Fruit fly (Drosophila melanogaster): Measurements from ENCODE around the gene CG31213.
A peak's percentile ranks its signal among the peaks of the same experiment; 100 is the strongest.

The CG31213 gene

DNA sequence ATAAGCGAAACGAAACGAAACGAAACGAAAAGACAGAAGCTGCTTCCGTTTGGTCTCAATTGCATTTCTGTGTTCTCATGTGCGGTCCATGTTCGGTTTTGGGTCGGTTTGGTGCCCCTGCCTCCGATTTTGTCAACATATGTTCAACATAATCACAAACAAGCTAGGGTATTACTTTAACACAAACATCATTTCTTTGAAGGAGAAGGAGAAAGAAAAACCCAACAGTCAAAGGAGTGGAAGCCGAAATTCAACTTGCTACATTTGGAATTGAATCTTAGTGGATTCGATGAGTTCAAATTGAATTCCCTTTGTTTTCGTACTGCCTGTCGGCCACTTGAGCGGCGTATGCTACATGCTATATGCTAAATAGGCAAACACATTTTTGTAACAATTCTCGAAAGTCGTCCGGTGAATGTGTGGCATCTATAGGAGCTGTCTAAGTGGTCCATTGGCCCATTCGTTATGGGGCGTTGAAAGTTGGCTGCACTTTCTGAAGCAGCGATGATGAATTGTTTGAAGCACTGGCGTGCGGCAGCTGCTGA is 24.9 kb downstream of the CG31213 start:
- TF ChIP-seq tai (GFP tag; optimal IDR thresholded peaks at IDR 0.05) (no peak), lola (GFP tag; optimal IDR thresholded peaks at IDR 0.05) (no peak), dmrt93B (GFP tag; optimal IDR thresholded peaks at IDR 0.05) (no peak), rgr (GFP tag; optimal IDR thresholded peaks at IDR 0.05) (no peak), Myc (optimal IDR thresholded peaks at IDR 0.05) (no peak), foxo (GFP tag; optimal IDR thresholded peaks at IDR 0.05) (no peak), CG9705 (GFP tag; optimal IDR thresholded peaks at IDR 0.05) (no peak)

DNA sequence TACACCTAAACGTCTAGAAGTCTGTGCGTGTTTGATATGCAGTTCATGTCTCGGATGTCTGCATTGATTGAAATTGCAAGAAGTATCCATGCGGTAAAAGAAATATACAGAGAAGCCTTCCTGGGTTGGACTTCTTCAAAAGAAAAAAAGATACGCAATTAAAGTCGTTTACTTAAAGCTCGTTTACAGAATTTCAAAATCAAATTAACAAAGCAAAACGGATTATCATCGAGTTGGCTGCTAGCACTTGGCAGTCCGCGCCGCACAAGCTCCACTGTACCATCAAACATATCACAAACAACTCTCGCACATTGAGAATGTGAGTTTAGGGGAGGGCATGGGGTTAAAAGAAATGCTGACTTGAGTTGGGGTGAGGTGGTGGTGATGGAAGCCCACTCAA is 25.7 kb downstream of the CG31213 start:
- TF ChIP-seq Hr83 (GFP tag; optimal IDR thresholded peaks at IDR 0.05; ENCODE audit: poor library complexity, severe bottlenecking) (no peak), OdsH (GFP tag; optimal IDR thresholded peaks at IDR 0.05) (peak; percentile 46), lola (GFP tag; optimal IDR thresholded peaks at IDR 0.05) (no peak), jim (GFP tag; optimal IDR thresholded peaks at IDR 0.05) (no peak), CrebA (GFP tag; optimal IDR thresholded peaks at IDR 0.05; ENCODE audit: borderline replicate concordance) (no peak), Hr78 (GFP tag; optimal IDR thresholded peaks at IDR 0.05) (no peak), Abd-B (GFP tag; optimal IDR thresholded peaks at IDR 0.05) (no peak), Hnf4 (GFP tag; optimal IDR thresholded peaks at IDR 0.05) (peak; percentile 62), CG32264 (GFP tag; optimal IDR thresholded peaks at IDR 0.05) (no peak), usp (GFP tag; optimal IDR thresholded peaks at IDR 0.05) (no peak), fru (GFP tag; optimal IDR thresholded peaks at IDR 0.05) (peak; percentile 58), GATAd (GFP tag; optimal IDR thresholded peaks at IDR 0.05) (no peak), Myc (optimal IDR thresholded peaks at IDR 0.05) (no peak), Sp1 (GFP tag; optimal IDR thresholded peaks at IDR 0.05) (peak; percentile 44), CG9705 (GFP tag; optimal IDR thresholded peaks at IDR 0.05) (no peak), ey (GFP tag; optimal IDR thresholded peaks at IDR 0.05) (peak; percentile 73), Jra (GFP tag; optimal IDR thresholded peaks at IDR 0.05) (no peak), sv (GFP tag; optimal IDR thresholded peaks at IDR 0.05) (peak; percentile 18), Dif (GFP tag; optimal IDR thresholded peaks at IDR 0.05; ENCODE audit: partially characterized antibody) (no peak), dmrt93B (GFP tag; optimal IDR thresholded peaks at IDR 0.05) (peak; percentile 20), HLH106 (tag; optimal IDR thresholded peaks at IDR 0.05) (peak; percentile 55), psq (GFP tag; optimal IDR thresholded peaks at IDR 0.05) (peak; percentile 45), h (GFP tag; optimal IDR thresholded peaks at IDR 0.05) (peak; percentile 72), N (GFP tag; optimal IDR thresholded peaks at IDR 0.05) (no peak), Mio (GFP tag; optimal IDR thresholded peaks at IDR 0.05) (no peak), Vsx2 (GFP tag; optimal IDR thresholded peaks at IDR 0.05; ENCODE audit: partially characterized antibody) (no peak), woc (GFP tag; optimal IDR thresholded peaks at IDR 0.05) (peak; percentile 42), sage (GFP tag; optimal IDR thresholded peaks at IDR 0.05) (no peak), br (GFP tag; optimal IDR thresholded peaks at IDR 0.05) (peak; percentile 59), tai (GFP tag; optimal IDR thresholded peaks at IDR 0.05) (peak; percentile 6), pan (optimal IDR thresholded peaks at IDR 0.05) (no peak), dl (GFP tag; optimal IDR thresholded peaks at IDR 0.05; ENCODE audit: insufficient read depth in 1 of 2, partially characterized antibody in 2 of 2) (no peak), foxo (GFP tag; optimal IDR thresholded peaks at IDR 0.05) (peak in 1 of 2 experiments; percentile 66), brk (GFP tag; optimal IDR thresholded peaks at IDR 0.05) (peak; percentile 6), Rel (GFP tag; optimal IDR thresholded peaks at IDR 0.05) (no peak), Rel (tag; optimal IDR thresholded peaks at IDR 0.05) (no peak), dsf (GFP tag; optimal IDR thresholded peaks at IDR 0.05; ENCODE audit: borderline replicate concordance) (no peak), rgr (GFP tag; optimal IDR thresholded peaks at IDR 0.05) (peak; percentile 68)

DNA sequence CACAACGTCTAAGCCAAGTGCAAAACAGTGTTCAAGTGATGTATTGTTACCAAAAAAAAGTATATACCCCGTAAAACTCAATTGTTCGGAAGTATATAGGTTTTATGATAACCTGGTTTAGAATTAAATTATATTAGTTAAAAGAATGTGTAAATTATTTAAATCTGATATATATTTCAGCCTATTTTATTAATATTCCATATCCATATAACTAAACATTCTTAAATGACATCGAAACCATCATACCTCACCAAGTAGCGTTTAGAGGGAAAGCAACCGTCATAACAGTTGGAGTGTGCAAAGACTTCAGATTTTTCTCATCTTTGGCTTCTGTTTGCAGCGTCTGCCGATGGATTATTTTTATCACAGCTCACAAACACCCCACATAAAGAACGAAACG is 26.8 kb downstream of the CG31213 start:
- TF ChIP-seq Jra (GFP tag; optimal IDR thresholded peaks at IDR 0.05): peak; percentile 18
- peak; percentile 78 for TF ChIP-seq h (GFP tag; optimal IDR thresholded peaks at IDR 0.05)
- peak; percentile 10 for TF ChIP-seq sage (GFP tag; optimal IDR thresholded peaks at IDR 0.05)
- peak; percentile 44 for TF ChIP-seq woc (GFP tag; optimal IDR thresholded peaks at IDR 0.05)
- no peak for TF ChIP-seq Dif (GFP tag; optimal IDR thresholded peaks at IDR 0.05; ENCODE audit: partially characterized antibody)
- peak; percentile 28 for TF ChIP-seq tai (GFP tag; optimal IDR thresholded peaks at IDR 0.05)
- TF ChIP-seq Dfd (GFP tag; optimal IDR thresholded peaks at IDR 0.05): no peak
- TF ChIP-seq N (GFP tag; optimal IDR thresholded peaks at IDR 0.05): no peak
- no peak for TF ChIP-seq lola (GFP tag; optimal IDR thresholded peaks at IDR 0.05)
- TF ChIP-seq brk (GFP tag; optimal IDR thresholded peaks at IDR 0.05): peak; percentile 81
- TF ChIP-seq Sp1 (GFP tag; optimal IDR thresholded peaks at IDR 0.05): peak; percentile 86
- peak; percentile 89 for TF ChIP-seq HLH106 (tag; optimal IDR thresholded peaks at IDR 0.05)
- peak; percentile 68 for TF ChIP-seq fru (GFP tag; optimal IDR thresholded peaks at IDR 0.05)
- TF ChIP-seq jim (GFP tag; optimal IDR thresholded peaks at IDR 0.05): no peak
- TF ChIP-seq Rel (GFP tag; optimal IDR thresholded peaks at IDR 0.05): no peak
- peak; percentile 45 for TF ChIP-seq Rel (tag; optimal IDR thresholded peaks at IDR 0.05)
- TF ChIP-seq OdsH (GFP tag; optimal IDR thresholded peaks at IDR 0.05): peak; percentile 86
- TF ChIP-seq foxo (GFP tag; optimal IDR thresholded peaks at IDR 0.05): peak in 1 of 2 experiments; percentile 83
- peak; percentile 46 for TF ChIP-seq br (GFP tag; optimal IDR thresholded peaks at IDR 0.05)
- TF ChIP-seq ey (GFP tag; optimal IDR thresholded peaks at IDR 0.05): peak; percentile 55
- TF ChIP-seq sv (GFP tag; optimal IDR thresholded peaks at IDR 0.05): peak; percentile 50
- TF ChIP-seq rgr (GFP tag; optimal IDR thresholded peaks at IDR 0.05): peak; percentile 86
- no peak for TF ChIP-seq Mio (GFP tag; optimal IDR thresholded peaks at IDR 0.05)
- TF ChIP-seq Vsx2 (GFP tag; optimal IDR thresholded peaks at IDR 0.05; ENCODE audit: partially characterized antibody): no peak
- peak; percentile 52 for TF ChIP-seq CG9705 (GFP tag; optimal IDR thresholded peaks at IDR 0.05)
- no peak for TF ChIP-seq Myc (optimal IDR thresholded peaks at IDR 0.05)
- TF ChIP-seq psq (GFP tag; optimal IDR thresholded peaks at IDR 0.05): peak; percentile 78
- no peak for TF ChIP-seq pan (optimal IDR thresholded peaks at IDR 0.05)
- peak; percentile 45 for TF ChIP-seq Hnf4 (GFP tag; optimal IDR thresholded peaks at IDR 0.05)
- TF ChIP-seq dmrt93B (GFP tag; optimal IDR thresholded peaks at IDR 0.05): peak; percentile 44
- no peak for TF ChIP-seq dl (GFP tag; optimal IDR thresholded peaks at IDR 0.05; ENCODE audit: insufficient read depth in 1 of 2, partially characterized antibody in 2 of 2)
- peak; percentile 24 for TF ChIP-seq GATAd (GFP tag; optimal IDR thresholded peaks at IDR 0.05)
- TF ChIP-seq CG32264 (GFP tag; optimal IDR thresholded peaks at IDR 0.05): no peak
- TF ChIP-seq Hr78 (GFP tag; optimal IDR thresholded peaks at IDR 0.05): no peak
